Worm (Caenorhabditis elegans) whole organism, L4 larva: ENCODE results near the gene cisd-3.1.

Source experiments
- D1046.2 ChIP-seq: fragments of 200-800 bp; sonication (Bioruptor generic); IDR thresholded peaks from 2 replicates; pipeline ENCODE4 v1.3.6; 2022; ENCODE audit warnings: missing genetic modification characterization, missing compliant biosample characterization
- F26F4.8 ChIP-seq: fragments of 200-800 bp; sonication (Bioruptor generic); conservative IDR thresholded peaks from 2 replicates; pipeline ENCODE4 v1.3.6; 2022; ENCODE audit warnings: missing genetic modification characterization, missing compliant biosample characterization
- F37D6.2 ChIP-seq: sonication (generic microtip); optimal IDR thresholded peaks from 2 replicates; lab custom pipeline; 2016; ENCODE audit warnings: mild to moderate bottlenecking, missing genetic modification characterization, missing compliant biosample characterization
- F44E2.7 ChIP-seq: fragments of 200-800 bp; sonication (Bioruptor generic); IDR thresholded peaks from 2 replicates; pipeline ENCODE4 v2.1.2; 2022; ENCODE audit warnings: missing genetic modification characterization, missing compliant biosample characterization
- R02D3.7 ChIP-seq: fragments of 150-350 bp; sonication (generic microtip); optimal IDR thresholded peaks from 3 replicates; lab custom pipeline; 2014; ENCODE audit warnings: missing biosample characterization, missing genetic modification characterization
- Y5F2A.4 ChIP-seq: fragments of 200-800 bp; sonication (Bioruptor generic); optimal IDR thresholded peaks from 2 replicates; lab custom pipeline; 2018; ENCODE audit warnings: mild to moderate bottlenecking, missing genetic modification characterization, missing compliant biosample characterization
- aha-1 ChIP-seq: fragments of 150-350 bp; peaks from one replicate; lab custom pipeline; 2014; ENCODE audit warnings: missing biosample characterization, missing genetic modification characterization
- ama-1 ChIP-seq: fragments of 150-350 bp; optimal IDR thresholded peaks from 2 replicates; lab custom pipeline; 2014; ENCODE audit warnings: inconsistent platforms, mixed read lengths
- attf-4 ChIP-seq: sonication (generic microtip); optimal IDR thresholded peaks from 3 replicates; lab custom pipeline; 2017; ENCODE audit warnings: missing biosample characterization, missing genetic modification characterization
- ceh-62 ChIP-seq: sonication (generic microtip); optimal IDR thresholded peaks from 2 replicates; lab custom pipeline; 2017; ENCODE audit warnings: missing biosample characterization, missing genetic modification characterization
- daf-12 ChIP-seq: fragments of 150-350 bp; optimal IDR thresholded peaks from 2 replicates; lab custom pipeline; 2014; ENCODE audit warnings: missing biosample characterization, missing genetic modification reagents, missing genetic modification characterization
- daf-16 ChIP-seq, 3 experiments: sonication (generic microtip); optimal IDR thresholded peaks; 2 replicates each; lab custom pipeline; 2016 to 2017; ENCODE audit warnings: missing genetic modification characterization in 3 of 3, missing genetic modification reagents in 3 of 3, mild to moderate bottlenecking in 2 of 3, missing compliant biosample characterization in 2 of 3, missing biosample characterization in 1 of 3, moderate library complexity in 1 of 3
- dmd-8 ChIP-seq: fragments of 200-800 bp; sonication (Bioruptor generic); IDR thresholded peaks from 2 replicates; pipeline ENCODE4 v1.3.6; 2022; ENCODE audit warnings: missing genetic modification characterization, missing compliant biosample characterization
- dpl-1 ChIP-seq: fragments of 150-350 bp; optimal IDR thresholded peaks from 2 replicates; lab custom pipeline; 2014; ENCODE audit warnings: missing biosample characterization, missing genetic modification reagents, missing genetic modification characterization
- dve-1 ChIP-seq: sonication (generic microtip); optimal IDR thresholded peaks from 2 replicates; lab custom pipeline; 2017; ENCODE audit warnings: antibody characterized with exemption, mild to moderate bottlenecking, missing genetic modification characterization, missing compliant biosample characterization; ENCODE audit not compliant: insufficient read depth
- egl-27 ChIP-seq: sonication (generic microtip); optimal IDR thresholded peaks from 3 replicates; lab custom pipeline; 2017; ENCODE audit warnings: missing biosample characterization, missing genetic modification reagents, missing genetic modification characterization
- egl-43 ChIP-seq: fragments of 200-800 bp; sonication (Bioruptor generic); IDR thresholded peaks from 2 replicates; pipeline ENCODE4 v1.3.6; 2022; ENCODE audit warnings: missing genetic modification reagents, missing genetic modification characterization, missing compliant biosample characterization
- hif-1 ChIP-seq, 2 experiments: sonication (generic microtip); optimal IDR thresholded peaks; 2 replicates each; lab custom pipeline; 2016 to 2017; ENCODE audit warnings: missing compliant biosample characterization in 2 of 2, missing genetic modification characterization in 2 of 2, missing genetic modification reagents in 2 of 2, missing genotype in 2 of 2, mild to moderate bottlenecking in 1 of 2
- hlh-11 ChIP-seq: fragments of 200-800 bp; sonication (Bioruptor generic); optimal IDR thresholded peaks from 2 replicates; lab custom pipeline; 2018; ENCODE audit warnings: mild to moderate bottlenecking, missing genetic modification characterization, missing compliant biosample characterization
- hlh-30 ChIP-seq: sonication (generic microtip); optimal IDR thresholded peaks from 2 replicates; lab custom pipeline; 2017; ENCODE audit warnings: antibody characterized with exemption, mild to moderate bottlenecking, missing genetic modification characterization, missing compliant biosample characterization; ENCODE audit not compliant: insufficient read depth
- hmg-1.1 ChIP-seq: fragments of 200-800 bp; sonication (Bioruptor generic); IDR thresholded peaks from 2 replicates; pipeline ENCODE4 v1.3.6; 2022; ENCODE audit warnings: missing genetic modification reagents, missing genetic modification characterization, missing compliant biosample characterization
- jun-1 ChIP-seq: fragments of 150-350 bp; optimal IDR thresholded peaks from 2 replicates; lab custom pipeline; 2014; ENCODE audit warnings: missing biosample characterization, missing genetic modification reagents, missing genetic modification characterization
- lim-7 ChIP-seq: fragments of 200-800 bp; sonication (Bioruptor generic); IDR thresholded peaks from 2 replicates; pipeline ENCODE4 v1.3.6; 2022; ENCODE audit warnings: missing genetic modification characterization, missing compliant biosample characterization
- lin-1 ChIP-seq: fragments of 200-800 bp; sonication (Bioruptor generic); IDR thresholded peaks from 2 replicates; pipeline ENCODE4 v1.3.6; 2022; ENCODE audit warnings: missing genetic modification reagents, missing genetic modification characterization, missing compliant biosample characterization
- lin-13 ChIP-seq: fragments of 150-350 bp; optimal IDR thresholded peaks from 2 replicates; lab custom pipeline; 2014; ENCODE audit warnings: missing biosample characterization, missing genetic modification reagents, missing genetic modification characterization
- lin-15B ChIP-seq: fragments of 150-350 bp; sonication (generic microtip); optimal IDR thresholded peaks from 3 replicates; lab custom pipeline; 2014; ENCODE audit warnings: missing biosample characterization, missing genetic modification characterization
- lin-29 ChIP-seq: fragments of 200-800 bp; sonication (Bioruptor generic); IDR thresholded peaks from 2 replicates; pipeline ENCODE4 v1.3.6; 2022; ENCODE audit warnings: missing genetic modification reagents, missing genetic modification characterization, missing compliant biosample characterization
- lsy-2 ChIP-seq, 2 experiments: fragments of 150-350 bp in 1 of 2; sonication (generic microtip) in 1 of 2; optimal IDR thresholded peaks; 2 replicates each; lab custom pipeline; 2014 to 2017; ENCODE audit warnings: missing biosample characterization in 2 of 2, missing genetic modification characterization in 2 of 2
- madf-5 ChIP-seq, 2 experiments: fragments of 200-800 bp; sonication (Bioruptor generic); IDR thresholded peaks; 2 replicates each; pipeline ENCODE4 v1.3.6; 2022; ENCODE audit warnings: missing compliant biosample characterization in 2 of 2, missing genetic modification characterization in 2 of 2
- mdl-1 ChIP-seq, 2 experiments: fragments of 150-350 bp in 1 of 2; sonication (generic microtip) in 1 of 2; optimal IDR thresholded peaks; 2 replicates each; lab custom pipeline; 2014 to 2017; ENCODE audit warnings: missing biosample characterization in 2 of 2, missing genetic modification characterization in 2 of 2
- mdt-29 ChIP-seq: fragments of 200-800 bp; sonication (Bioruptor generic); IDR thresholded peaks from 2 replicates; pipeline ENCODE4 v1.3.6; 2022; ENCODE audit warnings: missing genetic modification reagents, missing genetic modification characterization, missing compliant biosample characterization
- mes-2 ChIP-seq: sonication (generic microtip); optimal IDR thresholded peaks from 2 replicates; lab custom pipeline; 2016; ENCODE audit warnings: missing genotype, mild to moderate bottlenecking, missing genetic modification characterization, missing compliant biosample characterization; ENCODE audit not compliant: poor library complexity, severe bottlenecking
- nhr-102 ChIP-seq: sonication (generic microtip); optimal IDR thresholded peaks from 2 replicates; lab custom pipeline; 2016; ENCODE audit warnings: mild to moderate bottlenecking, missing genetic modification characterization, moderate library complexity, missing compliant biosample characterization
- nhr-11 ChIP-seq: fragments of 150-350 bp; optimal IDR thresholded peaks from 2 replicates; lab custom pipeline; 2014; ENCODE audit warnings: missing biosample characterization, missing genetic modification characterization
- nhr-28 ChIP-seq: fragments of 150-350 bp; optimal IDR thresholded peaks from 2 replicates; lab custom pipeline; 2014; ENCODE audit warnings: missing biosample characterization, missing genetic modification characterization
- nhr-41 ChIP-seq: fragments of 200-800 bp; sonication (Bioruptor generic); IDR thresholded peaks from 2 replicates; pipeline ENCODE4 v1.3.6; 2022; ENCODE audit warnings: missing genetic modification reagents, missing genetic modification characterization, missing compliant biosample characterization
- nhr-48 ChIP-seq: sonication (generic microtip); optimal IDR thresholded peaks from 2 replicates; lab custom pipeline; 2016; ENCODE audit warnings: mild to moderate bottlenecking, missing genetic modification characterization, missing compliant biosample characterization
- nhr-6 ChIP-seq: fragments of 150-350 bp; optimal IDR thresholded peaks from 2 replicates; lab custom pipeline; 2014; ENCODE audit warnings: missing biosample characterization, missing genetic modification characterization
- nhr-76 ChIP-seq: fragments of 150-350 bp; optimal IDR thresholded peaks from 2 replicates; lab custom pipeline; 2014; ENCODE audit warnings: missing biosample characterization, missing genetic modification characterization
- pha-4 ChIP-seq, 2 experiments: fragments of 150-350 bp in 1 of 2; fragments of 200-800 bp in 1 of 2; sonication (Bioruptor generic) in 1 of 2; IDR thresholded peaks in 1 of 2; optimal IDR thresholded peaks in 1 of 2; 2 replicates each; pipeline versions ENCODE4 v1.3.6 to Lab custom; 2014 to 2022; ENCODE audit warnings: missing genetic modification characterization in 2 of 2, missing genetic modification reagents in 2 of 2, missing biosample characterization in 1 of 2, missing compliant biosample characterization in 1 of 2
- php-3 ChIP-seq: fragments of 200-800 bp; sonication (Bioruptor generic); IDR thresholded peaks from 2 replicates; pipeline ENCODE4 v1.3.6; 2022; ENCODE audit warnings: missing genetic modification reagents, missing genetic modification characterization, missing compliant biosample characterization
- pqm-1 ChIP-seq: sonication (generic microtip); optimal IDR thresholded peaks from 2 replicates; lab custom pipeline; 2017; ENCODE audit warnings: missing biosample characterization, missing genetic modification characterization
- rbr-2 ChIP-seq: sonication (generic microtip); optimal IDR thresholded peaks from 2 replicates; lab custom pipeline; 2016; ENCODE audit warnings: missing genotype, missing genetic modification characterization, missing compliant biosample characterization
- spr-1 ChIP-seq: sonication (generic microtip); optimal IDR thresholded peaks from 2 replicates; lab custom pipeline; 2016; ENCODE audit warnings: mild to moderate bottlenecking, missing genetic modification characterization, missing compliant biosample characterization
- unc-130 ChIP-seq: sonication (generic microtip); optimal IDR thresholded peaks from 2 replicates; lab custom pipeline; 2016; ENCODE audit warnings: missing genetic modification reagents, missing genetic modification characterization, missing compliant biosample characterization
- unc-39 ChIP-seq: sonication (generic microtip); optimal IDR thresholded peaks from 2 replicates; lab custom pipeline; 2017; ENCODE audit warnings: missing biosample characterization, missing genetic modification characterization

The cisd-3.1 gene

ce11 chrIII:4506590-4507128 is 36.0 kb upstream of the cisd-3.1 start (continued):
- TF ChIP-seq pha-4 (GFP tag; IDR thresholded peaks at IDR 0.05; lab: Robert Waterston, UW) (0 out of 2 replicates have a peak, but pooled peaks have one; percentile 6), pha-4 (tag; optimal IDR thresholded peaks at IDR 0.05; lab: Kevin White, UChicago) (no peak), rbr-2 (tag; lab: Kevin White, UChicago) (no peak), hif-1 (tag; optimal IDR thresholded peaks at IDR 0.05; lab: Kevin White, UChicago) (peak in 1 of 2 experiments; percentile 26), pqm-1 (tag; lab: Kevin White, UChicago) (peak; percentile 75), ama-1 (lab: Kevin White, UChicago) (no peak), php-3 (GFP tag; lab: Robert Waterston, UW) (peak; percentile 62; the same call in 1 of the 2 replicates), lsy-2 (tag; optimal IDR thresholded peaks at IDR 0.05; lab: Kevin White, UChicago) (peak in 1 of 2 experiments; percentile 29), hlh-11 (tag; lab: Kevin White, UChicago) (peak; percentile 75), aha-1 (tag; lab: Kevin White, UChicago) (peak; percentile 93), nhr-6 (tag; lab: Kevin White, UChicago) (no peak), attf-4 (tag; lab: Kevin White, UChicago) (no peak), F44E2.7 (GFP tag; lab: Robert Waterston, UW) (no peak), lin-29 (GFP tag; lab: Robert Waterston, UW) (no peak), D1046.2 (GFP tag; lab: Robert Waterston, UW) (no peak), nhr-76 (tag; lab: Kevin White, UChicago) (no peak)
- TF ChIP-seq, all 104 proteins: peak for 14

DNA sequence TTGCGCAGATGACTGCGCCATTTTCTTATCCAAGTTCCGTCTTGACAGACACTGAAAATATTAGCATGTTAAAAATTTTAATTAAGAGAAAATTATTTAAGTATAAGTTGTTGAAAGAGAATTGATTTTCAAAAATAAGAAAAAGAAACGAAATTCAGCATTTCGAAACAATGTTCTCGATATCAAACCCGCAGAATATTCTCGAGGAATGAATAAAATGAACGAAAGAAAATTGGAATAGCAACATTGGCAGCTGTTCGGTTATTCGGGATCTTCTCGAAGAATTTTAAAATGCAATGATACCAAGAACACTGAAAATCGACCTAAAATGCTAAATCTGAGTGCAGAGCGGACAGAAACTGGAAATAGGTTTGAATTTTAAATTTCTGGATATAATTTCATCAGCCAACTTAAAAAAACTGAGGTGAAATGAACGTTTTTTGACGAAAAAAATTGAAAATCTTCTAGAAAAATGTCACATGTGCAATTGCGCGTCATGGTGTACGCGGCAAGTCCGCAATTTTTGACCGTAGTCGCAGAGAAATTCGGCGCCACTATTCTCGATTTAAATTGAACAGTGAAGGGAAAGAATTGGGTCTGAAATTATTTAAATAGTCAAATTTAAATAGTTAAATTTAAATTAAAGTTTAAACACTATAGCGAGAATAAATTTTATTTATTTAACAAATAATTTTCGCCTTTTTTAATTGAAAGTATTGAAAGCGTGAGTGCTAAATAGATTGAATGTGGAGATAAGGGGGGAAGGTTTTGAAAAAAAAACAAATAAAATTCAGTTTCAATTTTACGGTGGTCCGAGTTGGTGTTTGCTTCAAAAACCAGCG is 34.4 kb upstream of the cisd-3.1 start, which contains the start of the genes cct-5 and F25F2.1:
Gene cct-5 (minus strand): TSS at position 51 of the 842 bp plus-strand sequence.
Gene F25F2.1 (plus strand): TSS at position 792 of the 842 bp plus-strand sequence.
- TF ChIP-seq dve-1 (tag; lab: Kevin White, UChicago) (peak; percentile 35), R02D3.7 (no peak), hmg-1.1 (peak; percentile 56), aha-1 (tag; lab: Kevin White, UChicago) (peak; percentile 92), Y5F2A.4 (GFP tag; lab: Kevin White, UChicago) (no peak), madf-5 (GFP tag; IDR thresholded peaks at IDR 0.05; lab: Robert Waterston, UW) (no peak), egl-27 (tag; lab: Kevin White, UChicago) (no peak), lim-7 (no peak), hlh-11 (tag; lab: Kevin White, UChicago) (peak; percentile 39), jun-1 (tag; lab: Kevin White, UChicago) (no peak), dmd-8 (no peak), hlh-30 (peak; percentile 77), dpl-1 (peak; percentile 85), nhr-41 (GFP tag; lab: Robert Waterston, UW) (no peak), unc-130 (GFP tag; lab: Kevin White, UChicago) (peak; percentile 76), nhr-28 (peak; percentile 29), nhr-48 (no peak), daf-12 (tag; lab: Kevin White, UChicago) (no peak), unc-39 (tag; lab: Kevin White, UChicago) (no peak), lin-1 (no peak), nhr-6 (tag; lab: Kevin White, UChicago) (peak; percentile 74), ceh-62 (tag; lab: Kevin White, UChicago) (no peak), F37D6.2 (tag; lab: Kevin White, UChicago) (no peak), mdt-29 (GFP tag; lab: Robert Waterston, UW) (no peak), F26F4.8 (no peak), mes-2 (tag; lab: Kevin White, UChicago) (peak; percentile 70), mdl-1 (tag; optimal IDR thresholded peaks at IDR 0.05; lab: Kevin White, UChicago) (no peak), lin-15B (tag; lab: Kevin White, UChicago) (no peak), F44E2.7 (GFP tag; lab: Robert Waterston, UW) (no peak), nhr-11 (tag; lab: Kevin White, UChicago) (peak; percentile 19), daf-16 (GFP tag; optimal IDR thresholded peaks at IDR 0.05; lab: Kevin White, UChicago) (no peak), daf-16 (tag; optimal IDR thresholded peaks at IDR 0.05; lab: Kevin White, UChicago) (no peak), spr-1 (tag; lab: Kevin White, UChicago) (no peak), egl-43 (GFP tag; lab: Robert Waterston, UW) (no peak), lin-13 (GFP tag; lab: Kevin White, UChicago) (peak; percentile 73), nhr-102 (tag; lab: Kevin White, UChicago) (no peak)
